Fruit fly (Drosophila melanogaster): ENCODE results near the gene CG13392.

DNA sequence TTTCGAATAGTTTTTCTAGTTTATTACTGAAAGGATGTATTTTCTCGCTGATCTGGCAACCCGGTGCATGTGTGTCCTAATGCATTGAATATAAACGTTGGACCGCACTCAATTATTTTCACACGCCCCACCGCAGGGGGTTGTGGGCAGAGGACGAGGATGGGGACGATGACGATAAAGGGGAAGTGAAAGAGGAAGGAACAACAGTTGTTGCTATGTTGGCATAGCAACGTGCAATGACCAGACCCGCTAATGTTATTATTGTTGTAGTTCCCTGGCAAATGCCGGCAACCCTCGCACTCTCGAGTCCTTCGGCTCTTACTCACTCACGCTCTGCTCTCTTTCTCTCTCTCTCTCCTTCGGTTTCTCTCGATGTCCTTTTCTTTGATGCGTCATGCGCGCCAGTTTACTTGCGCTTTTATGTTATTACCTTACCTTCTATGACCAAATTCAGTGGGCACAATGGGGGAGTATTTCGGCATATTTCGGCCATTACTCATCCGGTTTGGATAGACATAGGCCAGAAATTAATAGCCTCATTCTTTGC is 42.1 kb upstream of the CG13392 start:
- TF ChIP-seq usp (GFP tag; optimal IDR thresholded peaks at IDR 0.05) (no peak), psq (optimal IDR thresholded peaks at IDR 0.05) (no peak)
